Worm (Caenorhabditis elegans): ENCODE results near the gene dcn-1.

dcn-1 gene

DNA sequence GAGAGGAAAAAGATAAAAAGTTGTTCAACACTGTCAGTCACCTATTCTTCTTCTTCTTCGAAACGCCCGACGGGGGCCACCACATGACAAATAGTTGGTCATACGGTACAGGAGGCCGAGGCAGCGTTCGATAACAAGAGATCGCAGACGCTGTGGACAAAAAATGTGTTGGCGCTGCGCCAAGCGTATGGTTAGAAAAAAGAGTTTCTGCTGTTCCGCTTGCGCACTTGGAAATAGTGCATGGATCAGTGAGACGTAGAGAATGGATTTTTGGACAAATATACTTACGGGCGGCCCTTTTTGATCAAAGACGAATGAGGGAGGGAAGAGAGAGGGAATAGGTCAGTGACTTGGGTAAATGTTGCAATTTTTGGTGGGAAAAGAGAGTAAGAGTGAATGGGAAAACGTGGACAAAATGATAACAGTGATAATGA lies 29.0 kb upstream of the dcn-1 start (continued):
- TF ChIP-seq T07F8.4 (tag; optimal IDR thresholded peaks at IDR 0.05) (no peak), lag-1 (GFP tag; IDR thresholded peaks at IDR 0.05) (no peak), die-1 (tag; optimal IDR thresholded peaks at IDR 0.05) (peak; percentile 25), lin-40 (tag; optimal IDR thresholded peaks at IDR 0.05) (peak; percentile 77), efl-1 (GFP tag; optimal IDR thresholded peaks at IDR 0.05) (no peak), ceh-91 (GFP tag; IDR thresholded peaks at IDR 0.05) (no peak), F39B2.1 (GFP tag; IDR thresholded peaks at IDR 0.05) (no peak), snpc-1.3 (tag; optimal IDR thresholded peaks at IDR 0.05; ENCODE audit: insufficient read depth) (no peak), aptf-3 (GFP tag; IDR thresholded peaks at IDR 0.05) (no peak), egrh-3 (GFP tag; IDR thresholded peaks at IDR 0.05) (no peak), cebp-2 (GFP tag; IDR thresholded peaks at IDR 0.05) (no peak), let-526 (GFP tag; IDR thresholded peaks at IDR 0.05) (0 out of 2 replicates have a peak, but pooled peaks have one; percentile 60), let-607 (tag; optimal IDR thresholded peaks at IDR 0.05) (peak; percentile 55 to 58), pbrm-1 (GFP tag; IDR thresholded peaks at IDR 0.05) (0 out of 2 replicates have a peak, but pooled peaks have one; percentile 52), akir-1 (GFP tag; optimal IDR thresholded peaks at IDR 0.05) (no peak), nfyb-1 (GFP tag; IDR thresholded peaks at IDR 0.05) (peak; percentile 68; the same call in 1 of the 2 replicates), D2030.7 (GFP tag; IDR thresholded peaks at IDR 0.05) (no peak), nhr-90 (tag; optimal IDR thresholded peaks at IDR 0.05) (peak; percentile 54), ama-1 (optimal IDR thresholded peaks at IDR 0.05) (no peak), ama-1 (GFP tag; optimal IDR thresholded peaks at IDR 0.05) (no peak), Y67H2A.10 (GFP tag; conservative IDR thresholded peaks at IDR 0.05) (no peak), gei-17 (GFP tag; optimal IDR thresholded peaks at IDR 0.05) (peak; percentile 36), ccch-3 (GFP tag; optimal IDR thresholded peaks at IDR 0.05) (no peak), Y95B8A.8 (GFP tag; IDR thresholded peaks at IDR 0.05) (no peak), somi-1 (GFP tag; optimal IDR thresholded peaks at IDR 0.05) (peak; percentile 75), nhr-179 (tag; optimal IDR thresholded peaks at IDR 0.05) (no peak), ceh-58 (GFP tag; IDR thresholded peaks at IDR 0.05) (no peak), nhr-120 (GFP tag; IDR thresholded peaks at IDR 0.05) (no peak), ceh-40 (GFP tag; IDR thresholded peaks at IDR 0.05) (no peak), hmg-20 (GFP tag; IDR thresholded peaks at IDR 0.05) (no peak), bed-1 (GFP tag; IDR thresholded peaks at IDR 0.05) (no peak), C17E4.6 (GFP tag; IDR thresholded peaks at IDR 0.05) (no peak), atf-7 (tag; optimal IDR thresholded peaks at IDR 0.05) (peak; percentile 77), aptf-2 (GFP tag; conservative IDR thresholded peaks at IDR 0.05) (no peak), rec-8 (tag; optimal IDR thresholded peaks at IDR 0.05) (no peak), madf-6 (GFP tag; IDR thresholded peaks at IDR 0.05) (no peak), ztf-28 (GFP tag; IDR thresholded peaks at IDR 0.05) (no peak), rpc-1 (optimal IDR thresholded peaks at IDR 0.05) (no peak), rpc-1 (tag; optimal IDR thresholded peaks at IDR 0.05) (no peak), snpc-3.4 (tag; optimal IDR thresholded peaks at IDR 0.05) (no peak), lsy-27 (tag; optimal IDR thresholded peaks at IDR 0.05; ENCODE audit: borderline replicate concordance, insufficient read depth) (no peak)

DNA sequence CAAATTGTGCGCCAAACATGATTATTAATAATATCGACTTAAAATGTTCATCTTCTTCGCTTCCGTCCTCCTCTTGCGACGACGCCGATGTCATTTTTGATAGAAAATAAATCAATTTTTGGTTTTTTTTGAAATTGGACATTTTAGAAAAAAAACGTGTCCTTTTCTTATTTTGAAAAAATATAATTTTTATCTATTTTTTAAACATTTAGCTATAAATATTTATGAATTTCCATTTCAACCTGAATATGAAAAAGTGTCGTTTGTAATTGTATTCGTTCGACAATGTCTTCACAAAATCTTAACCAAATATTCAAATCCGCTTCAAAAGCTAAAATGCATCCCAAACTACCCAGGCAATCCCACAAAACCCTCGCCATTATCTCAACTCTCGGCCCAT lies 26.3 kb upstream of the dcn-1 start, which contains the start of gene R10E4.3:
Gene R10E4.3, minus strand, starts transcription at position 101 of the 400 bp plus-strand sequence.
- TF ChIP-seq sptf-2 (GFP tag; optimal IDR thresholded peaks at IDR 0.05) (no peak), Y67H2A.10 (GFP tag; conservative IDR thresholded peaks at IDR 0.05) (no peak), athp-1 (tag; optimal IDR thresholded peaks at IDR 0.05) (no peak), K11D2.4 (GFP tag; IDR thresholded peaks at IDR 0.05) (no peak), F57C9.4 (tag; optimal IDR thresholded peaks at IDR 0.05) (no peak), attf-6 (GFP tag; IDR thresholded peaks at IDR 0.05) (no peak), atf-7 (tag; optimal IDR thresholded peaks at IDR 0.05) (no peak), ama-1 (optimal IDR thresholded peaks at IDR 0.05) (no peak), ama-1 (GFP tag; optimal IDR thresholded peaks at IDR 0.05) (no peak), hlh-26 (GFP tag; conservative IDR thresholded peaks at IDR 0.05) (no peak), F52B5.7 (tag; optimal IDR thresholded peaks at IDR 0.05) (no peak), B0019.2 (GFP tag; conservative IDR thresholded peaks at IDR 0.05) (no peak), madf-8 (GFP tag; conservative IDR thresholded peaks at IDR 0.05) (no peak), die-1 (tag; optimal IDR thresholded peaks at IDR 0.05) (no peak), Y53F4B.3 (GFP tag; IDR thresholded peaks at IDR 0.05) (no peak)
